Worm (Caenorhabditis elegans): ENCODE measurements around the gene F32D8.5.
A peak's percentile ranks its signal among the peaks of the same experiment; 100 is the strongest.

F32D8.5 gene

DNA sequence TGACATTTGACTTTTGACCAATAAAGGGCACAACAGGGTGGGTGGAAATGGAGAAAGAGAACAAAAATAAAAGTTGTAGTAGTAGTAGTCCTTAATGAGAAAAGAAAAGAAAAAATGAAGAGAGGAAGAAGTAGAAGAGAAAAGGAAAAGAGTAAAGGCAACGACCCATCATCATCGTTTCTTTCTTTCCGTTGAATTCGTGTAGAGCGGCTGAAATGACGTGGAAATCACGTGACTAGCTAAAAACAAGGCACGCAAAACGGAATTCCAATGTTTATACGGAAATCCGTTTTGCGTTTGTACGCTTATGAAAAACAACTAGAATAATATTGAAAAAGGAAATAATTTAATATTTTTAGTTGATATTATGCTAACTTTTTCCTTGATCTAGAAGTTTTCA is 27.0 kb upstream of the F32D8.5 start (continued):
- TF ChIP-seq lsy-2 (tag; optimal IDR thresholded peaks at IDR 0.05) (peak; percentile 41 to 42), dsc-1 (tag; optimal IDR thresholded peaks at IDR 0.05) (no peak), nhr-19 (GFP tag; conservative IDR thresholded peaks at IDR 0.05) (peak; percentile 41), Y116A8C.19 (tag; optimal IDR thresholded peaks at IDR 0.05; ENCODE audit: borderline replicate concordance) (no peak), efl-3 (GFP tag; optimal IDR thresholded peaks at IDR 0.05) (no peak), ztf-4 (tag; optimal IDR thresholded peaks at IDR 0.05) (no peak), sup-37 (GFP tag; optimal IDR thresholded peaks at IDR 0.05) (no peak), xbp-1 (tag; optimal IDR thresholded peaks at IDR 0.05) (peak; percentile 41), irx-1 (tag; optimal IDR thresholded peaks at IDR 0.05) (peak; percentile 28), hlh-17 (GFP tag; optimal IDR thresholded peaks at IDR 0.05; ENCODE audit: borderline replicate concordance) (no peak), grh-1 (GFP tag; IDR thresholded peaks at IDR 0.05) (no peak), mab-9 (GFP tag; IDR thresholded peaks at IDR 0.05) (0 out of 2 replicates have a peak, but pooled peaks have one; percentile 42), lin-13 (GFP tag; optimal IDR thresholded peaks at IDR 0.05) (no peak), lin-15B (tag; optimal IDR thresholded peaks at IDR 0.05) (no peak), skn-1 (tag; optimal IDR thresholded peaks at IDR 0.05) (no peak), lin-39 (tag; optimal IDR thresholded peaks at IDR 0.05) (no peak), fos-1 (tag; optimal IDR thresholded peaks at IDR 0.05) (no peak), rnt-1 (tag; optimal IDR thresholded peaks at IDR 0.05) (no peak), aha-1 (tag; optimal IDR thresholded peaks at IDR 0.05) (no peak), nhr-90 (tag; optimal IDR thresholded peaks at IDR 0.05; ENCODE audit: poor library complexity) (peak; percentile 56), sptf-1 (tag; optimal IDR thresholded peaks at IDR 0.05) (no peak), isw-1 (GFP tag; IDR thresholded peaks at IDR 0.05) (no peak), pax-3 (tag; optimal IDR thresholded peaks at IDR 0.05) (no peak), pqm-1 (tag; optimal IDR thresholded peaks at IDR 0.05) (no peak), nhr-77 (tag; optimal IDR thresholded peaks at IDR 0.05) (no peak), ceh-82 (tag; optimal IDR thresholded peaks at IDR 0.05) (no peak), sox-4 (tag; optimal IDR thresholded peaks at IDR 0.05) (peak; percentile 27), mdl-1 (tag; optimal IDR thresholded peaks at IDR 0.05) (peak in 1 of 2 experiments; percentile 50), lin-35 (GFP tag; optimal IDR thresholded peaks at IDR 0.05) (peak; percentile 27 to 37), unc-62 (GFP tag; optimal IDR thresholded peaks at IDR 0.05) (no peak), ceh-90 (tag; optimal IDR thresholded peaks at IDR 0.05) (no peak), hpl-2 (GFP tag; optimal IDR thresholded peaks at IDR 0.05) (no peak), nhr-47 (tag; optimal IDR thresholded peaks at IDR 0.05) (peak; percentile 77)

DNA sequence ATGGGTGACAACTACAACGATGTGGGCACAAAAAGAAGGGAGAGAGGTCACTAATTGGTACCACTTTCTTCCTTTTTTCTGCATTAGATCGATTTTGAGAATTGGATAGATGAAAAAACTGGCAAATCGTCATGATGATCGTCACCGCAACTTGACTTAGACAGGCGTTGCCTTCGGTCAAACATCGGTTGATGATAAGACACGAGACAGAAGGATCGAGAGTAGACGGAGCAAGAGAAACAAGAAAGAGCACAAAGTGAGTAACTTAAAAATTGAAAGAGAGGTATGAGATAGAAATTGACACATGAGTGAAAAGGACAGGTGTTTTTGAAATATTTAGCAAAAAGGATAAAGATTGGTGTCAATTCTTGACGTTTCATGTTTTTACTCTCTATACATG is 24.6 kb upstream of the F32D8.5 start:
- no peak for TF ChIP-seq snu-23 (GFP tag; optimal IDR thresholded peaks at IDR 0.05)
- TF ChIP-seq ceh-82 (tag; optimal IDR thresholded peaks at IDR 0.05), result no peak
- TF ChIP-seq snpc-4 (tag; optimal IDR thresholded peaks at IDR 0.05), result no peak
- no peak for TF ChIP-seq egl-27 (tag; optimal IDR thresholded peaks at IDR 0.05)
- TF ChIP-seq lin-15B (tag; optimal IDR thresholded peaks at IDR 0.05), result no peak
- no peak for TF ChIP-seq dpl-1 (GFP tag; optimal IDR thresholded peaks at IDR 0.05)
- no peak for TF ChIP-seq lin-39 (tag; optimal IDR thresholded peaks at IDR 0.05)
- peak; percentile 45 for TF ChIP-seq rnt-1 (tag; optimal IDR thresholded peaks at IDR 0.05)
- no peak for TF ChIP-seq hlh-17 (GFP tag; optimal IDR thresholded peaks at IDR 0.05; ENCODE audit: borderline replicate concordance)
- TF ChIP-seq nhr-71 (tag; optimal IDR thresholded peaks at IDR 0.05), result peak; percentile 63
- no peak for TF ChIP-seq nhr-237 (tag; optimal IDR thresholded peaks at IDR 0.05)
- TF ChIP-seq nhr-90 (tag; optimal IDR thresholded peaks at IDR 0.05; ENCODE audit: poor library complexity), result no peak
- TF ChIP-seq F16B12.6 (tag; optimal IDR thresholded peaks at IDR 0.05), result no peak
- TF ChIP-seq lin-14 (GFP tag; optimal IDR thresholded peaks at IDR 0.05), result peak; percentile 61
- no peak for TF ChIP-seq swsn-7 (tag; optimal IDR thresholded peaks at IDR 0.05)
- TF ChIP-seq pag-3 (tag; optimal IDR thresholded peaks at IDR 0.05; ENCODE audit: borderline replicate concordance, insufficient read depth), result no peak
- TF ChIP-seq lir-3 (tag; optimal IDR thresholded peaks at IDR 0.05; ENCODE audit: poor library complexity), result no peak
- TF ChIP-seq nhr-11 (tag; optimal IDR thresholded peaks at IDR 0.05), result no peak
- no peak for TF ChIP-seq elt-2 (tag; optimal IDR thresholded peaks at IDR 0.05)
- TF ChIP-seq blmp-1 (tag; optimal IDR thresholded peaks at IDR 0.05), result no peak
- TF ChIP-seq unc-130 (tag; optimal IDR thresholded peaks at IDR 0.05), result no peak
- no peak for TF ChIP-seq nhr-20 (tag; optimal IDR thresholded peaks at IDR 0.05)
- no peak for TF ChIP-seq nhr-47 (tag; optimal IDR thresholded peaks at IDR 0.05)
- TF ChIP-seq mdl-1 (tag; optimal IDR thresholded peaks at IDR 0.05), result peak in 1 of 2 experiments; percentile 26
- no peak for TF ChIP-seq lin-13 (GFP tag; optimal IDR thresholded peaks at IDR 0.05)
- TF ChIP-seq hlh-4 (tag; optimal IDR thresholded peaks at IDR 0.05), result no peak
- no peak for TF ChIP-seq ceh-8 (GFP tag; optimal IDR thresholded peaks at IDR 0.05)
- no peak for TF ChIP-seq mef-2 (tag; optimal IDR thresholded peaks at IDR 0.05)
